Fruit fly (Drosophila melanogaster) whole organism, prepupa: Measurements from ENCODE around the gene CG3868.
A peak's percentile ranks its signal among the peaks of the same experiment; 100 is the strongest.

Source experiments
- CG10631 ChIP-seq: fragments of 200-800 bp; sonication (Bioruptor generic); optimal IDR thresholded peaks from 2 replicates; lab custom pipeline; 2016; ENCODE audit warnings: missing biosample characterization, missing genetic modification characterization
- CG10669 ChIP-seq: fragments of 200-800 bp; sonication (Bioruptor generic); optimal IDR thresholded peaks from 3 replicates; lab custom pipeline; 2018; ENCODE audit warnings: missing biosample characterization, mild to moderate bottlenecking, missing genetic modification characterization, moderate library complexity
- CG11294 ChIP-seq: fragments of 200-800 bp; sonication (Bioruptor generic); IDR thresholded peaks from 2 replicates; pipeline ENCODE4 v1.3.6; 2022; ENCODE audit warnings: missing biosample characterization, missing genetic modification characterization
- CG11762 ChIP-seq: fragments of 200-800 bp; sonication (Bioruptor generic); optimal IDR thresholded peaks from 3 replicates; lab custom pipeline; 2016; ENCODE audit warnings: missing biosample characterization, missing genetic modification characterization; ENCODE audit not compliant: insufficient read depth
- CG11902 ChIP-seq: fragments of 200-800 bp; sonication (Bioruptor generic); optimal IDR thresholded peaks from 3 replicates; lab custom pipeline; 2016; ENCODE audit warnings: missing biosample characterization, missing genetic modification characterization
- CG1621 ChIP-seq: fragments of 200-800 bp; sonication (Bioruptor generic); optimal IDR thresholded peaks from 3 replicates; lab custom pipeline; 2018; ENCODE audit warnings: missing biosample characterization, mild to moderate bottlenecking, missing genetic modification characterization
- CG16779 ChIP-seq: fragments of 200-800 bp; sonication (Bioruptor generic); optimal IDR thresholded peaks from 3 replicates; lab custom pipeline; 2017; ENCODE audit warnings: missing biosample characterization, mild to moderate bottlenecking, missing genetic modification characterization
- CG3032 ChIP-seq: fragments of 200-800 bp; optimal IDR thresholded peaks from 2 replicates; lab custom pipeline; 2019; ENCODE audit warnings: missing biosample characterization, mild to moderate bottlenecking, missing genetic modification characterization, moderate library complexity
- CG34406 ChIP-seq: fragments of 200-800 bp; sonication (Bioruptor generic); optimal IDR thresholded peaks from 3 replicates; lab custom pipeline; 2016; ENCODE audit warnings: missing biosample characterization, missing genetic modification characterization
- CG3919 ChIP-seq: fragments of 200-800 bp; sonication (Bioruptor generic); optimal IDR thresholded peaks from 3 replicates; lab custom pipeline; 2016; ENCODE audit warnings: missing biosample characterization, missing genetic modification characterization
- CG4318 ChIP-seq: fragments of 200-800 bp; sonication (Bioruptor generic); optimal IDR thresholded peaks from 3 replicates; lab custom pipeline; 2017; ENCODE audit warnings: missing biosample characterization, mild to moderate bottlenecking, missing genetic modification characterization
- CG6276 ChIP-seq: fragments of 200-800 bp; sonication (Bioruptor generic); optimal IDR thresholded peaks from 2 replicates; lab custom pipeline; 2017; ENCODE audit warnings: missing biosample characterization, mild to moderate bottlenecking, missing genetic modification characterization
- CG6808 ChIP-seq: fragments of 200-800 bp; sonication (Bioruptor generic); optimal IDR thresholded peaks from 3 replicates; lab custom pipeline; 2017; ENCODE audit warnings: missing biosample characterization, missing genetic modification characterization, mild to moderate bottlenecking, moderate library complexity, missing genetic modification reagents
- CG7368 ChIP-seq: fragments of 200-800 bp; sonication (Bioruptor generic); optimal IDR thresholded peaks from 3 replicates; lab custom pipeline; 2016; ENCODE audit warnings: missing biosample characterization, missing genetic modification characterization
- CG8119 ChIP-seq: fragments of 200-800 bp; sonication (Bioruptor generic); IDR thresholded peaks from 3 replicates; pipeline ENCODE4 v1.3.6; 2022; ENCODE audit warnings: missing biosample characterization, missing genetic modification characterization
- CG8632 ChIP-seq: fragments of 200-800 bp; sonication (Bioruptor generic); optimal IDR thresholded peaks from 3 replicates; lab custom pipeline; 2016; ENCODE audit warnings: missing biosample characterization, missing genetic modification characterization
- CG9139 ChIP-seq: fragments of 200-800 bp; sonication (Bioruptor generic); optimal IDR thresholded peaks from 3 replicates; lab custom pipeline; 2017; ENCODE audit warnings: missing biosample characterization, mild to moderate bottlenecking, missing genetic modification characterization
- Eip78C ChIP-seq: fragments of 200-800 bp; sonication (Bioruptor generic); peaks from one replicate; lab custom pipeline; 2016; ENCODE audit warnings: missing biosample characterization, missing genetic modification characterization
- Eip93F ChIP-seq: fragments of 200-800 bp; sonication (Bioruptor generic); optimal IDR thresholded peaks from 2 replicates; lab custom pipeline; 2016; ENCODE audit warnings: missing biosample characterization, mild to moderate bottlenecking, missing genetic modification characterization
- Ets96B ChIP-seq: fragments of 200-800 bp; optimal IDR thresholded peaks from 2 replicates; lab custom pipeline; 2019; ENCODE audit warnings: missing biosample characterization, mild to moderate bottlenecking, missing genetic modification characterization, moderate library complexity
- Hr39 ChIP-seq: fragments of 200-800 bp; sonication (Bioruptor generic); optimal IDR thresholded peaks from 2 replicates; lab custom pipeline; 2016; ENCODE audit warnings: missing biosample characterization, missing genetic modification characterization
- Hr4 ChIP-seq: fragments of 200-800 bp; sonication (Bioruptor generic); optimal IDR thresholded peaks from 3 replicates; lab custom pipeline; 2016; ENCODE audit warnings: missing biosample characterization, missing genetic modification characterization
- Lpt ChIP-seq: fragments of 200-800 bp; sonication (Bioruptor generic); optimal IDR thresholded peaks from 3 replicates; lab custom pipeline; 2016; ENCODE audit warnings: missing biosample characterization, missing genetic modification characterization
- Met ChIP-seq: fragments of 200-800 bp; sonication (Bioruptor generic); optimal IDR thresholded peaks from 3 replicates; lab custom pipeline; 2016; ENCODE audit warnings: missing biosample characterization, missing genetic modification characterization
- OdsH ChIP-seq: fragments of 200-800 bp; sonication (Bioruptor generic); optimal IDR thresholded peaks from 3 replicates; lab custom pipeline; 2016; ENCODE audit warnings: missing biosample characterization, missing genetic modification characterization
- Sox102F ChIP-seq: fragments of 200-800 bp; sonication (Bioruptor generic); optimal IDR thresholded peaks from 2 replicates; lab custom pipeline; 2016; ENCODE audit warnings: missing biosample characterization, mild to moderate bottlenecking, missing genetic modification characterization
- Sox15 ChIP-seq: fragments of 200-800 bp; sonication (Bioruptor generic); optimal IDR thresholded peaks from 3 replicates; lab custom pipeline; 2016; ENCODE audit warnings: missing biosample characterization, missing genetic modification characterization
- cyc ChIP-seq: fragments of 200-800 bp; sonication (Bioruptor generic); optimal IDR thresholded peaks from 3 replicates; lab custom pipeline; 2016; ENCODE audit warnings: missing biosample characterization, missing genetic modification characterization
- dac ChIP-seq: fragments of 200-800 bp; sonication (Bioruptor generic); optimal IDR thresholded peaks from 2 replicates; lab custom pipeline; 2017; ENCODE audit warnings: missing biosample characterization, mild to moderate bottlenecking, missing genetic modification characterization
- dsx ChIP-seq: fragments of 200-800 bp; optimal IDR thresholded peaks from 3 replicates; lab custom pipeline; 2019; ENCODE audit warnings: missing biosample characterization, mild to moderate bottlenecking, missing genetic modification characterization, moderate library complexity; ENCODE audit not compliant: poor library complexity, severe bottlenecking
- eg ChIP-seq: fragments of 200-800 bp; sonication (Bioruptor generic); IDR thresholded peaks from 3 replicates; pipeline ENCODE4 v1.3.6; 2022; ENCODE audit warnings: missing biosample characterization, missing genetic modification characterization
- esn ChIP-seq: fragments of 200-800 bp; sonication (Bioruptor generic); optimal IDR thresholded peaks from 2 replicates; lab custom pipeline; 2016; ENCODE audit warnings: missing biosample characterization, mild to moderate bottlenecking, missing genetic modification characterization, moderate library complexity
- fd59A ChIP-seq: fragments of 200-800 bp; sonication (Bioruptor generic); optimal IDR thresholded peaks from 2 replicates; lab custom pipeline; 2017; ENCODE audit warnings: missing biosample characterization, mild to moderate bottlenecking, missing genetic modification characterization, missing genetic modification reagents
- fd85E ChIP-seq: fragments of 200-800 bp; sonication (Bioruptor generic); optimal IDR thresholded peaks from 3 replicates; lab custom pipeline; 2016; ENCODE audit warnings: missing biosample characterization, missing genetic modification characterization
- fkh ChIP-seq: fragments of 200-800 bp; sonication (Bioruptor generic); optimal IDR thresholded peaks from 3 replicates; lab custom pipeline; 2017; ENCODE audit warnings: missing biosample characterization, mild to moderate bottlenecking, missing genetic modification characterization, moderate library complexity
- pdm3 ChIP-seq: fragments of 200-800 bp; sonication (Bioruptor generic); optimal IDR thresholded peaks from 3 replicates; lab custom pipeline; 2016; ENCODE audit warnings: missing biosample characterization, missing genetic modification characterization
- salr ChIP-seq, 2 experiments: fragments of 200-800 bp; sonication (Bioruptor generic); optimal IDR thresholded peaks; 3 replicates each; lab custom pipeline; 2016 to 2018; ENCODE audit warnings: missing biosample characterization in 2 of 2, missing genetic modification characterization in 2 of 2, mild to moderate bottlenecking in 1 of 2
- spab ChIP-seq: fragments of 200-800 bp; sonication (Bioruptor generic); optimal IDR thresholded peaks from 2 replicates; lab custom pipeline; 2017; ENCODE audit warnings: missing biosample characterization, mild to moderate bottlenecking, missing genetic modification characterization, missing genetic modification reagents
- topi ChIP-seq: fragments of 200-800 bp; sonication (Bioruptor generic); optimal IDR thresholded peaks from 3 replicates; lab custom pipeline; 2016; ENCODE audit warnings: missing biosample characterization, missing genetic modification characterization
- vri ChIP-seq: fragments of 200-800 bp; sonication (Bioruptor generic); optimal IDR thresholded peaks from 3 replicates; lab custom pipeline; 2016; ENCODE audit warnings: missing biosample characterization, mild to moderate bottlenecking, missing genetic modification characterization

Gene CG3868

dm6 chr3L:14409419-14410145 lies 7.1 kb upstream of the CG3868 start, which contains the start of gene stwl (continued):
- TF ChIP-seq CG3919 (GFP tag; lab: Kevin White, UChicago): no peak
- no peak for TF ChIP-seq CG34406 (GFP tag; lab: Kevin White, UChicago)
- TF ChIP-seq Eip93F (GFP tag; lab: Kevin White, UChicago): no peak
- TF ChIP-seq CG6276 (GFP tag; lab: Kevin White, UChicago): no peak
- TF ChIP-seq dsx (GFP tag; lab: Kevin White, UChicago): no peak
- no peak for TF ChIP-seq CG8632 (GFP tag; lab: Kevin White, UChicago)
- no peak for TF ChIP-seq fd59A (GFP tag; lab: Kevin White, UChicago)
- TF ChIP-seq fd85E (GFP tag; lab: Kevin White, UChicago): no peak
- peak; percentile 13 for TF ChIP-seq topi (GFP tag; lab: Kevin White, UChicago)
- peak; percentile 71 for TF ChIP-seq Eip78C (GFP tag; lab: Kevin White, UChicago)
- TF ChIP-seq salr (GFP tag; optimal IDR thresholded peaks at IDR 0.05; lab: Kevin White, UChicago): no peak
- peak; percentile 46 for TF ChIP-seq CG11902
- TF ChIP-seq CG11762: no peak
- TF ChIP-seq CG16779: no peak
- peak; percentile 22; the same call in 2 of the 3 replicates for TF ChIP-seq eg (GFP tag; lab: Robert Waterston, UW)
- TF ChIP-seq esn (GFP tag; lab: Kevin White, UChicago): no peak
- peak; percentile 6 for TF ChIP-seq Sox15 (GFP tag; lab: Kevin White, UChicago)
- peak; percentile 64 for TF ChIP-seq Hr39
- no peak for TF ChIP-seq fkh (GFP tag; lab: Kevin White, UChicago)

dm6 chr3L:14408734-14409133 lies 6.2 kb upstream of the CG3868 start:
- TF ChIP-seq CG1621 (no peak), pdm3 (GFP tag; lab: Kevin White, UChicago) (no peak), vri (GFP tag; lab: Kevin White, UChicago) (no peak), OdsH (GFP tag; lab: Kevin White, UChicago) (no peak), Met (GFP tag; lab: Kevin White, UChicago) (no peak), Eip93F (GFP tag; lab: Kevin White, UChicago) (no peak), Lpt (GFP tag; lab: Kevin White, UChicago) (no peak), CG34406 (GFP tag; lab: Kevin White, UChicago) (no peak), dac (GFP tag; lab: Kevin White, UChicago) (no peak), CG3032 (no peak), spab (GFP tag; lab: Kevin White, UChicago) (no peak), CG9139 (GFP tag; lab: Kevin White, UChicago) (no peak), fd59A (GFP tag; lab: Kevin White, UChicago) (no peak), Sox102F (GFP tag; lab: Kevin White, UChicago) (no peak), CG8119 (GFP tag; lab: Robert Waterston, UW) (no peak), Ets96B (tag; lab: Kevin White, UChicago) (no peak), CG10631 (no peak), CG10669 (GFP tag; lab: Kevin White, UChicago) (no peak), CG11762 (no peak), cyc (GFP tag; lab: Kevin White, UChicago) (no peak)
- TF ChIP-seq, all 60 proteins: peak for 0

DNA sequence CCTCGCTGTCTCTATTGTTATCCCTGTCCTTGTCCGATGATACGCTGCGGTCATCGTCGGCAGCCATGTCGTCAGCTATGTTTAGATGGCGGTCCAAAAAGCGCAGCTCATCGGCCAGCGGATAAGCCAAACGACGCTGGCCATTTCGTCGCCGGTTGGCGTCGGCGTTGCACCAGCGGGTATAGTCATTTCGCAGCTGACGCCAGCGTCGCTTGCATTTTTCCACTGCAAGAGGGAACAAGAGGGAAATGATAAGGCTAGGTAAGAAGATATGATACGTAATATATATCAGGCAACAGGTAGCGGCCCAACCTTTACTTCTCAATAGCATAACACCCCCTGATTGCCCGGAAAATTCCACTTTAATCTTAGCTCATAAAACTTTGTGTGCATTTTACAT lies 4.1 kb upstream of the CG3868 start:
- TF ChIP-seq CG3919 (GFP tag; lab: Kevin White, UChicago) (no peak), CG34406 (GFP tag; lab: Kevin White, UChicago) (no peak), CG7368 (GFP tag; lab: Kevin White, UChicago) (no peak), CG10631 (no peak), CG6808 (no peak), CG4318 (no peak), fd85E (GFP tag; lab: Kevin White, UChicago) (no peak), Sox15 (GFP tag; lab: Kevin White, UChicago) (no peak), CG10669 (GFP tag; lab: Kevin White, UChicago) (no peak), CG11294 (GFP tag; lab: Robert Waterston, UW) (no peak), Hr4 (GFP tag; lab: Kevin White, UChicago) (no peak), salr (GFP tag; optimal IDR thresholded peaks at IDR 0.05; lab: Kevin White, UChicago) (no peak)
